Worm (Caenorhabditis elegans): Measurements from ENCODE around the gene T01H3.3.

The T01H3.3 gene

ce11 chrII:7870632-7871031, 3.1 kb downstream of the T01H3.3 start:
- TF ChIP-seq mep-1 (tag; optimal IDR thresholded peaks at IDR 0.05) (peak; percentile 10), hlh-1 (tag; optimal IDR thresholded peaks at IDR 0.05) (peak; percentile 54), nhr-2 (tag; optimal IDR thresholded peaks at IDR 0.05) (no peak), lsy-2 (tag; optimal IDR thresholded peaks at IDR 0.05) (peak; percentile 93)

ce11 chrII:7870062-7870461, 3.6 kb downstream of the T01H3.3 start, which contains the start of gene ztf-17:
Gene ztf-17 (minus strand): TSS chrII:7870162.
- TF ChIP-seq flh-1 (GFP tag; optimal IDR thresholded peaks at IDR 0.05) = no peak
- TF ChIP-seq lin-32 (GFP tag; optimal IDR thresholded peaks at IDR 0.05) = no peak
- TF ChIP-seq snpc-4 (tag; optimal IDR thresholded peaks at IDR 0.05) = no peak
- TF ChIP-seq mep-1 (tag; optimal IDR thresholded peaks at IDR 0.05) = no peak
- TF ChIP-seq bed-3 (GFP tag; optimal IDR thresholded peaks at IDR 0.05) = no peak
- no peak for TF ChIP-seq ceh-83 (GFP tag; optimal IDR thresholded peaks at IDR 0.05)
- TF ChIP-seq ceh-39 (tag; optimal IDR thresholded peaks at IDR 0.05) = no peak
- no peak for TF ChIP-seq nhr-28 (tag; optimal IDR thresholded peaks at IDR 0.05)
- TF ChIP-seq hlh-1 (tag; optimal IDR thresholded peaks at IDR 0.05) = no peak
- TF ChIP-seq mls-2 (tag; optimal IDR thresholded peaks at IDR 0.05) = no peak
- no peak for TF ChIP-seq sem-2 (GFP tag; optimal IDR thresholded peaks at IDR 0.05)
- TF ChIP-seq nhr-12 (tag; optimal IDR thresholded peaks at IDR 0.05) = no peak
- TF ChIP-seq lin-13 (tag; optimal IDR thresholded peaks at IDR 0.05) = no peak
- no peak for TF ChIP-seq nhr-2 (tag; optimal IDR thresholded peaks at IDR 0.05)
- TF ChIP-seq elt-1 (tag; optimal IDR thresholded peaks at IDR 0.05; ENCODE audit: borderline replicate concordance, insufficient read depth) = no peak
- TF ChIP-seq cnd-1 (tag; optimal IDR thresholded peaks at IDR 0.05) = no peak
- TF ChIP-seq unc-62 (GFP tag; optimal IDR thresholded peaks at IDR 0.05) = no peak
- no peak for TF ChIP-seq lsy-2 (tag; optimal IDR thresholded peaks at IDR 0.05)
- TF ChIP-seq blmp-1 (tag; optimal IDR thresholded peaks at IDR 0.05) = no peak

DNA sequence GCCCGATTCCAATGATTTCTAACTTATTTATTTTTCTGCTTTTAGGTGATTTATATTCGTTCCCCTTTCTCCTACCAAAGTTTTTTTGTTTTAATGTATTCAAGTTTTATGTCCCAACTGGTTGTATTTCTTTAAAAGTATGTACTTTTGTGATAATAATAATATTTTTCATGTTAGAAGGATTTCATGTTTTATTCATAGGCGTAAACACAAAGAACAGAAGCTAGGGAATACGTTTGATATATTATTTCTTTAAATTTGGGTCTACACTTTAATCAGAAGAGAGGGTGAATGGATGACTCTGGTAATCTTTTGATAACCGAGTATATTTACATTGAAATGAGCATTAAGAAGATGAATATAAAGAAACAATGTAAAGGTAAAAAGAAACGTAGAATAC, 7.6 kb downstream of the T01H3.3 start:
- TF ChIP-seq lin-13 (tag; optimal IDR thresholded peaks at IDR 0.05) (no peak), elt-1 (tag; optimal IDR thresholded peaks at IDR 0.05; ENCODE audit: borderline replicate concordance, insufficient read depth) (no peak), mab-5 (tag; optimal IDR thresholded peaks at IDR 0.05) (no peak), blmp-1 (tag; optimal IDR thresholded peaks at IDR 0.05) (no peak), hlh-1 (tag; optimal IDR thresholded peaks at IDR 0.05) (no peak), ztf-11 (tag; optimal IDR thresholded peaks at IDR 0.05) (no peak), ces-1 (GFP tag; optimal IDR thresholded peaks at IDR 0.05) (no peak), nhr-28 (tag; optimal IDR thresholded peaks at IDR 0.05) (no peak), snpc-4 (tag; optimal IDR thresholded peaks at IDR 0.05) (no peak), bed-3 (GFP tag; optimal IDR thresholded peaks at IDR 0.05) (no peak), lsy-2 (tag; optimal IDR thresholded peaks at IDR 0.05) (no peak)

- no peak for TF ChIP-seq snpc-4 (tag; optimal IDR thresholded peaks at IDR 0.05)
- no peak for TF ChIP-seq hlh-1 (tag; optimal IDR thresholded peaks at IDR 0.05)
- no peak for TF ChIP-seq mep-1 (tag; optimal IDR thresholded peaks at IDR 0.05)
- TF ChIP-seq ham-2 (GFP tag; optimal IDR thresholded peaks at IDR 0.05) = no peak
- no peak for TF ChIP-seq lin-13 (tag; optimal IDR thresholded peaks at IDR 0.05)
- TF ChIP-seq nhr-28 (tag; optimal IDR thresholded peaks at IDR 0.05) = no peak
- TF ChIP-seq ceh-43 (GFP tag; optimal IDR thresholded peaks at IDR 0.05) = no peak
- TF ChIP-seq tbx-8 (GFP tag; optimal IDR thresholded peaks at IDR 0.05) = no peak
- TF ChIP-seq mls-2 (tag; optimal IDR thresholded peaks at IDR 0.05) = no peak
- no peak for TF ChIP-seq ztf-11 (tag; optimal IDR thresholded peaks at IDR 0.05)
These were observed 8.8 kb downstream of the T01H3.3 start for ce11 chrII:7864892-7865291.

- no peak for TF ChIP-seq sem-2 (GFP tag; optimal IDR thresholded peaks at IDR 0.05)
- TF ChIP-seq flh-1 (GFP tag; optimal IDR thresholded peaks at IDR 0.05) = no peak
- TF ChIP-seq unc-62 (GFP tag; optimal IDR thresholded peaks at IDR 0.05) = no peak
- no peak for TF ChIP-seq bed-3 (GFP tag; optimal IDR thresholded peaks at IDR 0.05)
- TF ChIP-seq snpc-4 (tag; optimal IDR thresholded peaks at IDR 0.05) = no peak
- no peak for TF ChIP-seq ztf-11 (tag; optimal IDR thresholded peaks at IDR 0.05)
- no peak for TF ChIP-seq cnd-1 (tag; optimal IDR thresholded peaks at IDR 0.05)
- TF ChIP-seq pha-4 (tag; optimal IDR thresholded peaks at IDR 0.05) = peak; percentile 19
- no peak for TF ChIP-seq drap-1 (GFP tag; optimal IDR thresholded peaks at IDR 0.05)
- TF ChIP-seq mep-1 (tag; optimal IDR thresholded peaks at IDR 0.05) = peak; percentile 18
- peak; percentile 79 for TF ChIP-seq lsy-2 (tag; optimal IDR thresholded peaks at IDR 0.05)
- no peak for TF ChIP-seq nhr-12 (tag; optimal IDR thresholded peaks at IDR 0.05)
- no peak for TF ChIP-seq mab-5 (tag; optimal IDR thresholded peaks at IDR 0.05)
- peak; percentile 19 for TF ChIP-seq ces-1 (GFP tag; optimal IDR thresholded peaks at IDR 0.05)
These were observed 9.5 kb downstream of the T01H3.3 start, which contains the start of gene ostb-1 for ce11 chrII:7864207-7864606. Gene ostb-1 (plus strand): TSS chrII:7864507.

Measured in whole organism, mixed stage, embryonic.